Worm (Caenorhabditis elegans) whole organism, L3 larva: ENCODE measurements around the gene clec-137.

Experiments used
- aly-2 ChIP-seq: fragments of 150-350 bp; optimal IDR thresholded peaks from 2 replicates; lab custom pipeline; 2014; ENCODE audit warnings: missing biosample characterization, missing genetic modification characterization
- ama-1 ChIP-seq: fragments of 150-350 bp; optimal IDR thresholded peaks from 2 replicates; lab custom pipeline; 2018
- egl-27 ChIP-seq: sonication (generic microtip); optimal IDR thresholded peaks from 4 replicates; lab custom pipeline; 2017; ENCODE audit warnings: missing biosample characterization, missing genetic modification reagents, missing genetic modification characterization
- fos-1 ChIP-seq: fragments of 150-350 bp; optimal IDR thresholded peaks from 2 replicates; lab custom pipeline; 2014; ENCODE audit warnings: missing biosample characterization, missing genetic modification characterization
- nhr-76 ChIP-seq: fragments of 150-350 bp; sonication (generic microtip); optimal IDR thresholded peaks from 5 replicates; lab custom pipeline; 2014; ENCODE audit warnings: missing biosample characterization, missing genetic modification characterization
- unc-39 ChIP-seq: sonication (generic microtip); optimal IDR thresholded peaks from 4 replicates; lab custom pipeline; 2017; ENCODE audit warnings: missing biosample characterization, missing genetic modification characterization
- unc-62 ChIP-seq: fragments of 150-350 bp; sonication (generic microtip); optimal IDR thresholded peaks from 4 replicates; lab custom pipeline; 2014; ENCODE audit warnings: missing biosample characterization, missing genetic modification reagents, missing genetic modification characterization

ce11 chrII:4584313-4584712 is 33.6 kb downstream of the clec-137 start:
- no peak for TF ChIP-seq nhr-76
- TF ChIP-seq fos-1 (tag; lab: Kevin White, UChicago): no peak
- no peak for TF ChIP-seq aly-2
- TF ChIP-seq ama-1 (lab: Kevin White, UChicago): no peak
- TF ChIP-seq egl-27 (tag; lab: Kevin White, UChicago): no peak
- TF ChIP-seq unc-39 (tag; lab: Kevin White, UChicago): no peak
- no peak for TF ChIP-seq unc-62 (GFP tag; lab: Kevin White, UChicago)
